Worm (Caenorhabditis elegans) whole organism, mixed stage, embryonic: ENCODE data around the gene daf-22.

Source experiments
- M03D4.4 ChIP-seq: sonication (generic microtip); optimal IDR thresholded peaks from 2 replicates; lab custom pipeline; 2017; ENCODE audit warnings: mild to moderate bottlenecking, missing genetic modification characterization, missing compliant biosample characterization
- blmp-1 ChIP-seq: fragments of 150-350 bp; optimal IDR thresholded peaks from 2 replicates; lab custom pipeline; 2014; ENCODE audit warnings: missing biosample characterization, missing genetic modification characterization
- ceh-39 ChIP-seq: fragments of 150-350 bp; optimal IDR thresholded peaks from 2 replicates; lab custom pipeline; 2014; ENCODE audit warnings: missing biosample characterization, missing genetic modification characterization
- ceh-43 ChIP-seq: fragments of 200-800 bp; sonication (Bioruptor generic); optimal IDR thresholded peaks from 2 replicates; lab custom pipeline; 2018; ENCODE audit warnings: mild to moderate bottlenecking, missing genetic modification characterization, moderate library complexity, missing compliant biosample characterization
- ceh-83 ChIP-seq: fragments of 200-800 bp; sonication (Bioruptor generic); optimal IDR thresholded peaks from 2 replicates; lab custom pipeline; 2018; ENCODE audit warnings: mild to moderate bottlenecking, missing genetic modification characterization, missing compliant biosample characterization
- ces-1 ChIP-seq: fragments of 150-350 bp; optimal IDR thresholded peaks from 2 replicates; lab custom pipeline; 2014; ENCODE audit warnings: missing biosample characterization, missing genetic modification reagents, missing genetic modification characterization
- cnd-1 ChIP-seq: fragments of 200-800 bp; sonication (Bioruptor generic); optimal IDR thresholded peaks from 2 replicates; lab custom pipeline; 2018; ENCODE audit warnings: mild to moderate bottlenecking, missing genetic modification characterization, missing compliant biosample characterization
- drap-1 ChIP-seq: fragments of 200-800 bp; sonication (Bioruptor generic); optimal IDR thresholded peaks from 3 replicates; lab custom pipeline; 2018; ENCODE audit warnings: mild to moderate bottlenecking, missing genetic modification characterization, missing compliant biosample characterization
- elt-1 ChIP-seq: sonication (generic microtip); optimal IDR thresholded peaks from 2 replicates; lab custom pipeline; 2017; ENCODE audit warnings: missing genetic modification characterization, mild to moderate bottlenecking, missing compliant biosample characterization, antibody characterized with exemption, moderate library complexity, borderline replicate concordance; ENCODE audit not compliant: insufficient read depth
- elt-3 ChIP-seq: fragments of 150-350 bp; optimal IDR thresholded peaks from 2 replicates; lab custom pipeline; 2014; ENCODE audit warnings: missing biosample characterization, missing genetic modification characterization
- flh-1 ChIP-seq: fragments of 200-800 bp; sonication (Bioruptor generic); optimal IDR thresholded peaks from 2 replicates; lab custom pipeline; 2018; ENCODE audit warnings: mild to moderate bottlenecking, missing genetic modification characterization, moderate library complexity, missing compliant biosample characterization
- ham-2 ChIP-seq: fragments of 200-800 bp; sonication (Bioruptor generic); optimal IDR thresholded peaks from 2 replicates; lab custom pipeline; 2018; ENCODE audit warnings: mild to moderate bottlenecking, missing genetic modification characterization, missing compliant biosample characterization
- lin-13 ChIP-seq: fragments of 150-350 bp; optimal IDR thresholded peaks from 2 replicates; lab custom pipeline; 2014; ENCODE audit warnings: missing biosample characterization, missing genetic modification characterization
- lin-32 ChIP-seq: fragments of 200-800 bp; sonication (Bioruptor generic); optimal IDR thresholded peaks from 2 replicates; lab custom pipeline; 2018; ENCODE audit warnings: mild to moderate bottlenecking, missing genetic modification characterization, missing compliant biosample characterization
- lsy-2 ChIP-seq: fragments of 150-350 bp; optimal IDR thresholded peaks from 2 replicates; lab custom pipeline; 2014; ENCODE audit warnings: missing biosample characterization, missing genetic modification characterization
- mab-5 ChIP-seq: fragments of 150-350 bp; optimal IDR thresholded peaks from 2 replicates; lab custom pipeline; 2014; ENCODE audit warnings: missing biosample characterization, missing genetic modification characterization
- mep-1 ChIP-seq: fragments of 150-350 bp; optimal IDR thresholded peaks from 2 replicates; lab custom pipeline; 2017; ENCODE audit warnings: missing biosample characterization, missing genetic modification reagents, missing genetic modification characterization, inconsistent platforms
- mls-2 ChIP-seq: sonication (generic microtip); optimal IDR thresholded peaks from 2 replicates; lab custom pipeline; 2016; ENCODE audit warnings: mild to moderate bottlenecking, missing genetic modification characterization, moderate library complexity, missing compliant biosample characterization
- nhr-12 ChIP-seq: fragments of 150-350 bp; optimal IDR thresholded peaks from 2 replicates; lab custom pipeline; 2014; ENCODE audit warnings: missing biosample characterization, missing genetic modification characterization
- nhr-2 ChIP-seq: fragments of 150-350 bp; optimal IDR thresholded peaks from 2 replicates; lab custom pipeline; 2014; ENCODE audit warnings: missing biosample characterization, missing genetic modification characterization
- nhr-237 ChIP-seq: fragments of 150-350 bp; optimal IDR thresholded peaks from 2 replicates; lab custom pipeline; 2014; ENCODE audit warnings: missing biosample characterization, missing genetic modification characterization
- nhr-76 ChIP-seq: sonication (generic microtip); optimal IDR thresholded peaks from 2 replicates; lab custom pipeline; 2017; ENCODE audit warnings: missing biosample characterization, missing genetic modification characterization
- pha-4 ChIP-seq: fragments of 150-350 bp; optimal IDR thresholded peaks from 2 replicates; lab custom pipeline; 2018; ENCODE audit warnings: missing biosample characterization, missing genetic modification reagents, missing genetic modification characterization
- snpc-4 ChIP-seq: fragments of 150-350 bp; optimal IDR thresholded peaks from 2 replicates; lab custom pipeline; 2014; ENCODE audit warnings: missing biosample characterization, missing genetic modification characterization
- sptf-1 ChIP-seq: sonication (generic microtip); optimal IDR thresholded peaks from 2 replicates; lab custom pipeline; 2017; ENCODE audit warnings: mild to moderate bottlenecking, missing genetic modification characterization, moderate library complexity, missing compliant biosample characterization
- tbx-8 ChIP-seq: fragments of 200-800 bp; sonication (Bioruptor generic); optimal IDR thresholded peaks from 2 replicates; lab custom pipeline; 2018; ENCODE audit warnings: mild to moderate bottlenecking, missing genetic modification characterization, moderate library complexity, missing compliant biosample characterization
- unc-120 ChIP-seq: sonication (generic microtip); optimal IDR thresholded peaks from 2 replicates; lab custom pipeline; 2017; ENCODE audit warnings: missing genetic modification characterization, missing compliant biosample characterization; ENCODE audit not compliant: poor library complexity, severe bottlenecking
- unc-39 ChIP-seq: fragments of 150-350 bp; optimal IDR thresholded peaks from 2 replicates; lab custom pipeline; 2014; ENCODE audit warnings: missing biosample characterization, missing genetic modification characterization
- unc-62 ChIP-seq: fragments of 150-350 bp; optimal IDR thresholded peaks from 2 replicates; lab custom pipeline; 2014; ENCODE audit warnings: missing biosample characterization, missing genetic modification reagents, missing genetic modification characterization
- zip-8 ChIP-seq: fragments of 150-350 bp; optimal IDR thresholded peaks from 2 replicates; lab custom pipeline; 2014; ENCODE audit warnings: missing biosample characterization, missing genetic modification characterization
- ztf-11 ChIP-seq: fragments of 150-350 bp; optimal IDR thresholded peaks from 2 replicates; lab custom pipeline; 2014; ENCODE audit warnings: missing biosample characterization, missing genetic modification characterization

Gene daf-22

DNA sequence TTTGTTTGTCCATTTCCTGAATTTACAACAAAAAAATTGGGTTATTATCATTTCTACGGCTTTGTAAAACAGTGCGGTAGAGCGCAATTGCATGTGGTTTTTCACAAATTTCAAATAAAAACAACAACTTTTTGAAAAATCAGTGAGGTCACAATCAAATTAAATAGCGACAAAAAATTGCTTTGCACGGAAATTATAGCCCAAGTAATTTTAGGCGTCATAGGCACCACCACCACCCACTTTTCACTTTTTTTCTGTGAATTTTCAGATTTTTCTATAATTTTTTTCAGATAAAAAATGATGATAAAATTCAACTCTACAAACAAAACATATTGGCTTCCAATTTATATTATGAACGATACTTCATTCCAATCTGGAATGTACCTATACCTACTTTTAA is 31.8 kb upstream of the daf-22 start, which contains the start of gene sre-38:
Gene sre-38, plus strand, starts transcription at position 301 of the 400 bp plus-strand sequence.
- TF ChIP-seq zip-8 (tag; lab: Kevin White, UChicago) = no peak
- no peak for TF ChIP-seq lsy-2 (tag; lab: Kevin White, UChicago)
- no peak for TF ChIP-seq snpc-4 (tag; lab: Kevin White, UChicago)
- no peak for TF ChIP-seq lin-13 (tag; lab: Kevin White, UChicago)
- TF ChIP-seq ceh-43 = no peak
- no peak for TF ChIP-seq nhr-237 (tag; lab: Kevin White, UChicago)
- no peak for TF ChIP-seq ces-1
- no peak for TF ChIP-seq mls-2
- no peak for TF ChIP-seq nhr-2 (tag; lab: Kevin White, UChicago)
- TF ChIP-seq tbx-8 (GFP tag; lab: Kevin White, UChicago) = no peak
- TF ChIP-seq elt-3 (tag; lab: Kevin White, UChicago) = no peak
- TF ChIP-seq, all 35 proteins: peak for 0

DNA sequence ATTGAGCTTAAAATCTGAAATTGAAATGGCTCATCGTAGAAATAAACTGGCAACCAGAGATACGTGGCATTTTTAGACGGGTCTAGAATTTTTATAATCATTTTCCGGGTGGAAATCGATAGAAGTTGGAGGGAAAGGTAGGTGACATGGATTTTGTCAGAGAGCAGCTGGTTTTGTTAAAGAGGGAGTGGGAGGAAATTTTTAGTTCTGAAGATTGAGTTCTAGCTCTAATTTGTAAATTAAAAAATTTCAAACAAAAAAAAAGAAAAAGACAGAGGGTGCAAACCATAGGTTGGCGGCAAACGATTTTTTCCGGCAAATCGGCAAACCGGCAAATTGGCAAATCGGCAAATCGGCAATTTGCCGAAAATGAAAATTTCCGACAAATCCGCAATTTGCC is 31.1 kb upstream of the daf-22 start, which contains the start of gene sre-32:
Gene sre-32, minus strand, starts transcription at position 101 of the 400 bp plus-strand sequence.
- TF ChIP-seq unc-39 (tag; lab: Kevin White, UChicago) (no peak), nhr-237 (tag; lab: Kevin White, UChicago) (no peak), snpc-4 (tag; lab: Kevin White, UChicago) (no peak), nhr-12 (tag; lab: Kevin White, UChicago) (no peak), ham-2 (no peak), pha-4 (tag; lab: Kevin White, UChicago) (no peak), tbx-8 (GFP tag; lab: Kevin White, UChicago) (no peak), elt-3 (tag; lab: Kevin White, UChicago) (no peak), ceh-39 (tag; lab: Kevin White, UChicago) (no peak), nhr-2 (tag; lab: Kevin White, UChicago) (no peak)

ce11 chrII:12452754-12453352 is 27.4 kb upstream of the daf-22 start, which contains the start of the genes sre-35 and sre-33:
Gene sre-35, minus strand, starts transcription at chrII:12452854.
Gene sre-33, plus strand, starts transcription at chrII:12453302.
- TF ChIP-seq zip-8 (tag; lab: Kevin White, UChicago) (no peak), mls-2 (no peak), mep-1 (tag; lab: Kevin White, UChicago) (no peak), tbx-8 (GFP tag; lab: Kevin White, UChicago) (no peak), flh-1 (no peak), sptf-1 (tag; lab: Kevin White, UChicago) (no peak), ceh-83 (GFP tag; lab: Kevin White, UChicago) (no peak), elt-3 (tag; lab: Kevin White, UChicago) (no peak), mab-5 (tag; lab: Kevin White, UChicago) (no peak), drap-1 (no peak), snpc-4 (tag; lab: Kevin White, UChicago) (no peak), unc-62 (GFP tag; lab: Kevin White, UChicago) (no peak), cnd-1 (tag; lab: Kevin White, UChicago) (no peak), nhr-237 (tag; lab: Kevin White, UChicago) (no peak), ceh-43 (no peak), nhr-76 (tag; lab: Kevin White, UChicago) (no peak), lsy-2 (tag; lab: Kevin White, UChicago) (no peak), lin-32 (GFP tag; lab: Kevin White, UChicago) (no peak)

DNA sequence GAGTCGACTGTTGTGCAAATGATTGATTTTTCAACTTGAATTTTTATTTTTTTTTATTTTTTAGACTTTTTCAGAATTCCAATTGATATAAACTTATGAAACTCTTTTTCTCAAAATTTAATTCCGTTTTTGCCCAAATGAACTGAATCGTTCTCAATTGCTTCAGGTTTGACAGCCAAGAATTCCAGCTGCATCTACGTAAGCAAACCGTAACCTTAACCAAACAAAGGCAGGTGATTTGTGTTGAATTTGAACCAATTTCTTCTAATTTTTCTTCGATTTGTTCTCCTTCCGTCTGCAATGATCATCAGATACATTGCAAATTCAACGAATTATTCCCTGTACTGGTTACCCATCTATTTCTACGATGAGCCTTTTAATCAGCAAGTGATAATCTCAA is 24.4 kb upstream of the daf-22 start, which contains the start of gene sre-34:
Gene sre-34, plus strand, starts transcription at position 301 of the 400 bp plus-strand sequence.
- TF ChIP-seq M03D4.4 (no peak), snpc-4 (tag; lab: Kevin White, UChicago) (no peak), lsy-2 (tag; lab: Kevin White, UChicago) (no peak), pha-4 (tag; lab: Kevin White, UChicago) (no peak), blmp-1 (no peak), nhr-12 (tag; lab: Kevin White, UChicago) (no peak), ces-1 (no peak), ham-2 (no peak), ceh-83 (GFP tag; lab: Kevin White, UChicago) (no peak), unc-120 (tag; lab: Kevin White, UChicago) (no peak), elt-3 (tag; lab: Kevin White, UChicago) (no peak), drap-1 (no peak), unc-62 (GFP tag; lab: Kevin White, UChicago) (no peak), elt-1 (no peak), nhr-76 (tag; lab: Kevin White, UChicago) (no peak), nhr-237 (tag; lab: Kevin White, UChicago) (no peak), ceh-43 (no peak), mab-5 (tag; lab: Kevin White, UChicago) (no peak), ztf-11 (no peak)
